Worm (Caenorhabditis elegans) whole organism, L4/young adult: ENCODE data around the gene mam-1.

Experiments
- dao-5 ChIP-seq: sonication (generic microtip); optimal IDR thresholded peaks from 2 replicates; lab custom pipeline; 2016; ENCODE audit warnings: missing genotype, missing genetic modification characterization, moderate library complexity, missing compliant biosample characterization
- him-1 ChIP-seq: sonication (generic microtip); optimal IDR thresholded peaks from 2 replicates; lab custom pipeline; 2016; ENCODE audit warnings: missing genotype, missing genetic modification reagents, missing genetic modification characterization, missing compliant biosample characterization

- TF ChIP-seq dao-5 (tag; lab: Kevin White, UChicago) (no peak), him-1 (tag; lab: Kevin White, UChicago) (no peak)
These were observed 9.8 kb upstream of the mam-1 start, which contains the start of gene mab-7 for ce11 chrX:897948-898347.
